Worm (Caenorhabditis elegans) whole organism, L1 larva: ENCODE results near the gene srw-33.

Source experiments
- blmp-1 ChIP-seq: fragments of 150-350 bp; optimal IDR thresholded peaks from 2 replicates; lab custom pipeline; 2014; ENCODE audit warnings: missing biosample characterization, missing genetic modification characterization
- ces-1 ChIP-seq: fragments of 150-350 bp; optimal IDR thresholded peaks from 2 replicates; lab custom pipeline; 2014; ENCODE audit warnings: missing biosample characterization, missing genetic modification reagents, missing genetic modification characterization
- egl-27 ChIP-seq, 2 experiments: fragments of 150-350 bp in 1 of 2; sonication (generic microtip); optimal IDR thresholded peaks; 3 replicates each; lab custom pipeline; 2017 to 2018; ENCODE audit warnings: missing biosample characterization in 2 of 2, missing genetic modification characterization in 2 of 2, missing genetic modification reagents in 2 of 2
- lir-3 ChIP-seq: sonication (generic microtip); optimal IDR thresholded peaks from 2 replicates; lab custom pipeline; 2016; ENCODE audit warnings: mild to moderate bottlenecking, missing genetic modification characterization, moderate library complexity, missing compliant biosample characterization; ENCODE audit not compliant: poor library complexity
- nhr-237 ChIP-seq: fragments of 150-350 bp; optimal IDR thresholded peaks from 2 replicates; lab custom pipeline; 2014; ENCODE audit warnings: missing biosample characterization, missing genetic modification characterization
- nhr-90 ChIP-seq: sonication (generic microtip); optimal IDR thresholded peaks from 2 replicates; lab custom pipeline; 2016; ENCODE audit warnings: mild to moderate bottlenecking, missing genetic modification characterization, missing compliant biosample characterization; ENCODE audit not compliant: poor library complexity
- unc-98 ChIP-seq: fragments of 200-800 bp; sonication (Bioruptor generic); IDR thresholded peaks from 2 replicates; pipeline ENCODE4 v1.3.6; 2022; ENCODE audit warnings: missing genetic modification characterization, missing compliant biosample characterization

ce11 chrV:15399691-15400377 is 51.5 kb downstream of the srw-33 start, which contains the start of the genes T06E6.15 and sri-7:
- no peak for TF ChIP-seq unc-98 (GFP tag; lab: Robert Waterston, UW)
- TF ChIP-seq ces-1 (GFP tag; lab: Kevin White, UChicago), result no peak
- no peak for TF ChIP-seq lir-3
- no peak for TF ChIP-seq blmp-1 (tag; lab: Kevin White, UChicago)
- no peak for TF ChIP-seq egl-27 (tag; optimal IDR thresholded peaks at IDR 0.05; lab: Kevin White, UChicago)
- no peak for TF ChIP-seq nhr-90 (tag; lab: Kevin White, UChicago)
- no peak for TF ChIP-seq nhr-237 (tag; lab: Kevin White, UChicago)
